Worm (Caenorhabditis elegans): ENCODE results near the gene C09E7.8.

ce11 chrIII:6578505-6578904 lies 20.1 kb upstream of the C09E7.8 start, which contains the start of gene F27B3.6:
- TF ChIP-seq unc-39 (tag; optimal IDR thresholded peaks at IDR 0.05): no peak
- TF ChIP-seq nhr-76 (tag; optimal IDR thresholded peaks at IDR 0.05): no peak
- no peak for TF ChIP-seq elt-3 (tag; optimal IDR thresholded peaks at IDR 0.05)
- no peak for TF ChIP-seq nhr-12 (tag; optimal IDR thresholded peaks at IDR 0.05)
- TF ChIP-seq nhr-2 (tag; optimal IDR thresholded peaks at IDR 0.05): no peak
- no peak for TF ChIP-seq sptf-1 (tag; optimal IDR thresholded peaks at IDR 0.05)
- no peak for TF ChIP-seq lin-13 (tag; optimal IDR thresholded peaks at IDR 0.05)
- TF ChIP-seq ces-1 (GFP tag; optimal IDR thresholded peaks at IDR 0.05): no peak
